Worm (Caenorhabditis elegans) whole organism, mixed stage, embryonic: ENCODE results near the gene dpy-3.

Experiments
- blmp-1 ChIP-seq: fragments of 150-350 bp; optimal IDR thresholded peaks from 2 replicates; lab custom pipeline; 2014; ENCODE audit warnings: missing biosample characterization, missing genetic modification characterization
- sem-2 ChIP-seq: fragments of 200-800 bp; sonication (Bioruptor generic); optimal IDR thresholded peaks from 2 replicates; lab custom pipeline; 2018; ENCODE audit warnings: mild to moderate bottlenecking, missing genetic modification characterization, missing compliant biosample characterization

DNA sequence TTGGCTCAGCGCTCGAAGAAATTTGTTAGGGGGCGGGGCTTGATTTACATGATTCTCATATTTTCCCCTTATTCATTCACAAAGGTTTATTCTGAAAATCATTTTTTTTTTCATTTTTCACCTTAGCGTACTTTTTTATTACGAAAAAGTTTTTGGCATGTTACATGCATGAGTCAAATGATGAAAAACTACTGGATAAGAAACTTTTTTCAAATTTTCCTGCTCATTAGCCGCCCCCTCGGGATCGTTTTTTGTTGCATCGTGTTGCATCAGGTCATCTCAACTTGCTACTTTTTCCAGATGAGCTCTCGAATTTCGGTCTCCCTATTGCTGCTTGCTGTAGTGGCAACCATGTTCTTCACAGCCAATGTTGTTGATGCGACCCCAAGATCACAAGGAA is 17.6 kb upstream of the dpy-3 start, which contains the start of gene pdf-2:
- TF ChIP-seq blmp-1 (tag; lab: Kevin White, UChicago) (no peak), sem-2 (no peak)
